Fruit fly (Drosophila melanogaster) whole organism, embryonic: ENCODE results near the gene ind.
A peak's percentile ranks its signal among the peaks of the same experiment; 100 is the strongest.

ENCODE experiments used
- Ada2b ChIP-seq: fragments of 200-800 bp; sonication (Bioruptor generic); IDR thresholded peaks from 2 replicates; pipeline ENCODE4 v1.3.6; 2022; ENCODE audit warnings: missing biosample characterization, missing genetic modification characterization
- Atf6 ChIP-seq: fragments of 200-800 bp; sonication (Bioruptor generic); IDR thresholded peaks from 2 replicates; pipeline ENCODE4 v1.3.6; 2022; ENCODE audit warnings: missing biosample characterization, missing genetic modification characterization
- CG10147 ChIP-seq: fragments of 200-800 bp; sonication (Bioruptor generic); optimal IDR thresholded peaks from 2 replicates; lab custom pipeline; 2019; ENCODE audit warnings: missing biosample characterization, mild to moderate bottlenecking, missing genetic modification characterization, moderate library complexity
- CG10267 ChIP-seq: fragments of 200-800 bp; sonication (Bioruptor generic); optimal IDR thresholded peaks from 2 replicates; lab custom pipeline; 2018; ENCODE audit warnings: missing biosample characterization, mild to moderate bottlenecking, missing genetic modification characterization, moderate library complexity
- CG10462 ChIP-seq: fragments of 200-800 bp; sonication (Bioruptor generic); optimal IDR thresholded peaks from 2 replicates; lab custom pipeline; 2016; ENCODE audit warnings: missing biosample characterization, missing genetic modification characterization
- CG13775 ChIP-seq: fragments of 200-800 bp; sonication (Bioruptor generic); optimal IDR thresholded peaks from 3 replicates; lab custom pipeline; 2017; ENCODE audit warnings: missing biosample characterization, mild to moderate bottlenecking, missing genetic modification characterization
- CG14710 ChIP-seq: fragments of 200-800 bp; sonication (Bioruptor generic); optimal IDR thresholded peaks from 3 replicates; lab custom pipeline; 2019; ENCODE audit warnings: missing biosample characterization, mild to moderate bottlenecking, missing genetic modification characterization, moderate library complexity
- CG14860 ChIP-seq: fragments of 200-800 bp; sonication (Bioruptor generic); IDR thresholded peaks from 3 replicates; pipeline ENCODE4 v1.3.6; 2022; ENCODE audit warnings: missing biosample characterization, missing genetic modification characterization; ENCODE audit not compliant: partially characterized antibody
- CG15011 ChIP-seq: fragments of 200-800 bp; sonication (Bioruptor generic); optimal IDR thresholded peaks from 3 replicates; lab custom pipeline; 2018; ENCODE audit warnings: missing biosample characterization, mild to moderate bottlenecking, missing genetic modification characterization
- CG17361 ChIP-seq: fragments of 200-800 bp; sonication (Bioruptor generic); IDR thresholded peaks from 3 replicates; pipeline ENCODE4 v1.3.6; 2022; ENCODE audit warnings: missing biosample characterization, missing genetic modification characterization
- CG17912 ChIP-seq: fragments of 200-800 bp; sonication (Bioruptor generic); optimal IDR thresholded peaks from 2 replicates; lab custom pipeline; 2018; ENCODE audit warnings: missing biosample characterization, mild to moderate bottlenecking, missing genetic modification characterization
- CG2120 ChIP-seq: fragments of 200-800 bp; sonication (Bioruptor generic); optimal IDR thresholded peaks from 3 replicates; lab custom pipeline; 2016; ENCODE audit warnings: missing biosample characterization, missing genetic modification characterization
- CG3407 ChIP-seq: fragments of 200-800 bp; sonication (Bioruptor generic); optimal IDR thresholded peaks from 2 replicates; lab custom pipeline; 2018; ENCODE audit warnings: missing biosample characterization, mild to moderate bottlenecking, missing genetic modification characterization
- CG34224 ChIP-seq: fragments of 200-800 bp; sonication (Bioruptor generic); IDR thresholded peaks from 3 replicates; pipeline ENCODE4 v1.3.6; 2022; ENCODE audit warnings: missing biosample characterization, missing genetic modification characterization; ENCODE audit not compliant: partially characterized antibody
- CG3995 ChIP-seq: fragments of 200-800 bp; sonication (Bioruptor generic); optimal IDR thresholded peaks from 3 replicates; lab custom pipeline; 2016; ENCODE audit warnings: missing biosample characterization, missing genetic modification characterization
- CG4820 ChIP-seq: fragments of 200-800 bp; sonication (Bioruptor generic); optimal IDR thresholded peaks from 3 replicates; lab custom pipeline; 2016; ENCODE audit warnings: missing biosample characterization, missing genetic modification characterization
- CG5245 ChIP-seq: fragments of 200-800 bp; sonication (Bioruptor generic); optimal IDR thresholded peaks from 3 replicates; lab custom pipeline; 2016; ENCODE audit warnings: missing biosample characterization, missing genetic modification characterization
- CG8944 ChIP-seq: fragments of 200-800 bp; sonication (Bioruptor generic); optimal IDR thresholded peaks from 3 replicates; lab custom pipeline; 2016; ENCODE audit warnings: missing biosample characterization, missing genetic modification characterization
- CG9797 ChIP-seq: fragments of 200-800 bp; sonication (Bioruptor generic); optimal IDR thresholded peaks from 3 replicates; lab custom pipeline; 2018; ENCODE audit warnings: missing biosample characterization, mild to moderate bottlenecking, missing genetic modification characterization
- CG9876 ChIP-seq: fragments of 200-800 bp; sonication (Bioruptor generic); optimal IDR thresholded peaks from 2 replicates; lab custom pipeline; 2016; ENCODE audit warnings: missing biosample characterization, missing genetic modification characterization
- Dll ChIP-seq: fragments of 200-800 bp; sonication (Bioruptor generic); IDR thresholded peaks from 4 replicates; pipeline ENCODE4 v1.3.6; 2022; ENCODE audit warnings: missing biosample characterization, missing genetic modification characterization; ENCODE audit not compliant: partially characterized antibody
- Dp ChIP-seq: fragments of 200-800 bp; sonication (Bioruptor generic); optimal IDR thresholded peaks from 2 replicates; lab custom pipeline; 2018; ENCODE audit warnings: missing biosample characterization, mild to moderate bottlenecking, missing genetic modification characterization, moderate library complexity
- Drgx ChIP-seq: fragments of 200-800 bp; sonication (Bioruptor generic); IDR thresholded peaks from 2 replicates; pipeline ENCODE4 v1.3.6; 2022; ENCODE audit warnings: missing biosample characterization, missing genetic modification characterization
- ERR ChIP-seq: fragments of 200-800 bp; sonication (Bioruptor generic); optimal IDR thresholded peaks from 2 replicates; lab custom pipeline; 2016; ENCODE audit warnings: missing biosample characterization, missing genetic modification characterization
- HHEX ChIP-seq: fragments of 200-800 bp; sonication (Bioruptor generic); optimal IDR thresholded peaks from 3 replicates; lab custom pipeline; 2017; ENCODE audit warnings: missing biosample characterization, mild to moderate bottlenecking, missing genetic modification characterization, missing genetic modification reagents
- HmgD ChIP-seq: fragments of 200-800 bp; sonication (Bioruptor generic); optimal IDR thresholded peaks from 3 replicates; lab custom pipeline; 2016; ENCODE audit warnings: missing biosample characterization, missing genetic modification characterization
- MESR4 ChIP-seq: fragments of 200-800 bp; sonication (Bioruptor generic); optimal IDR thresholded peaks from 2 replicates; lab custom pipeline; 2018; ENCODE audit warnings: missing biosample characterization, mild to moderate bottlenecking, missing genetic modification characterization, moderate library complexity
- NFAT ChIP-seq: fragments of 200-800 bp; sonication (Bioruptor generic); IDR thresholded peaks from 2 replicates; pipeline ENCODE4 v1.3.6; 2022; ENCODE audit warnings: missing biosample characterization, missing genetic modification characterization
- Neu2 ChIP-seq: fragments of 200-800 bp; sonication (Bioruptor generic); optimal IDR thresholded peaks from 3 replicates; lab custom pipeline; 2016; ENCODE audit warnings: missing biosample characterization, missing genetic modification characterization, borderline replicate concordance
- Rx ChIP-seq: fragments of 200-800 bp; sonication (Bioruptor generic); IDR thresholded peaks from 2 replicates; pipeline ENCODE4 v1.3.6; 2022; ENCODE audit warnings: missing biosample characterization, missing genetic modification characterization
- Six4 ChIP-seq: fragments of 200-800 bp; sonication (Bioruptor generic); optimal IDR thresholded peaks from 2 replicates; lab custom pipeline; 2016; ENCODE audit warnings: missing biosample characterization, missing genetic modification characterization
- ase ChIP-seq: fragments of 200-800 bp; sonication (Bioruptor generic); IDR thresholded peaks from 3 replicates; pipeline ENCODE4 v1.3.6; 2022; ENCODE audit warnings: missing biosample characterization, missing genetic modification characterization
- ato ChIP-seq: fragments of 200-800 bp; sonication (Bioruptor generic); IDR thresholded peaks from 2 replicates; pipeline ENCODE4 v1.3.6; 2022; ENCODE audit warnings: missing biosample characterization, missing genetic modification characterization; ENCODE audit not compliant: partially characterized antibody
- bab2 ChIP-seq: fragments of 200-800 bp; sonication (Bioruptor generic); optimal IDR thresholded peaks from 2 replicates; lab custom pipeline; 2016; ENCODE audit warnings: missing biosample characterization, missing genetic modification characterization
- corto ChIP-seq: fragments of 200-800 bp; sonication (Bioruptor generic); optimal IDR thresholded peaks from 2 replicates; lab custom pipeline; 2016; ENCODE audit warnings: missing biosample characterization, mild to moderate bottlenecking, missing genetic modification characterization, moderate library complexity
- dmrt99B ChIP-seq: fragments of 200-800 bp; sonication (Bioruptor generic); optimal IDR thresholded peaks from 2 replicates; lab custom pipeline; 2018; ENCODE audit warnings: missing biosample characterization, mild to moderate bottlenecking, missing genetic modification characterization, moderate library complexity
- eve ChIP-seq, 2 experiments: fragments of >200 bp; optimal IDR thresholded peaks; 2 replicates each; lab custom pipeline; 2017; ENCODE audit warnings: missing biosample characterization in 2 of 2, missing genetic modification characterization in 2 of 2
- ftz-f1 ChIP-seq: fragments of 200-800 bp; sonication (Bioruptor generic); optimal IDR thresholded peaks from 2 replicates; lab custom pipeline; 2016; ENCODE audit warnings: missing biosample characterization, missing genetic modification characterization
- fu2 ChIP-seq: fragments of 200-800 bp; sonication (Bioruptor generic); optimal IDR thresholded peaks from 2 replicates; lab custom pipeline; 2016; ENCODE audit warnings: missing biosample characterization, missing genetic modification characterization
- hth ChIP-seq: fragments of >200 bp; optimal IDR thresholded peaks from 2 replicates; lab custom pipeline; 2017; ENCODE audit warnings: inconsistent platforms
- maf-S ChIP-seq: fragments of 200-800 bp; sonication (Bioruptor generic); optimal IDR thresholded peaks from 2 replicates; lab custom pipeline; 2016; ENCODE audit warnings: missing biosample characterization, missing genetic modification characterization
- onecut ChIP-seq: fragments of 200-800 bp; sonication (Bioruptor generic); IDR thresholded peaks from 2 replicates; pipeline ENCODE4 v1.3.6; 2022; ENCODE audit warnings: missing biosample characterization, missing genetic modification characterization
- pan ChIP-seq, 4 experiments: fragments of >200 bp in 3 of 4; fragments of 200-800 bp in 1 of 4; sonication (Bioruptor generic) in 1 of 4; optimal IDR thresholded peaks in 3 of 4; IDR thresholded peaks in 1 of 4; 2 replicates each; pipeline versions ENCODE4 v1.3.6 to Lab custom; 2017 to 2022; ENCODE audit warnings: missing biosample characterization in 2 of 4, missing genetic modification characterization in 2 of 4, mixed read lengths in 1 of 4
- shn ChIP-seq: fragments of 200-800 bp; sonication (Bioruptor generic); optimal IDR thresholded peaks from 3 replicates; lab custom pipeline; 2016; ENCODE audit warnings: missing biosample characterization, missing genetic modification characterization
- sim ChIP-seq: fragments of 200-800 bp; sonication (Bioruptor generic); IDR thresholded peaks from 2 replicates; pipeline ENCODE4 v1.3.6; 2022; ENCODE audit warnings: missing biosample characterization, missing genetic modification characterization
- stwl ChIP-seq: fragments of 200-800 bp; sonication (Bioruptor generic); optimal IDR thresholded peaks from 3 replicates; lab custom pipeline; 2018; ENCODE audit warnings: missing biosample characterization, mild to moderate bottlenecking, missing genetic modification characterization, moderate library complexity
- tin ChIP-seq: fragments of 200-800 bp; sonication (Bioruptor generic); optimal IDR thresholded peaks from 3 replicates; lab custom pipeline; 2016; ENCODE audit warnings: missing biosample characterization, missing genetic modification characterization
- trem ChIP-seq: fragments of 200-800 bp; optimal IDR thresholded peaks from 3 replicates; lab custom pipeline; 2019; ENCODE audit warnings: missing biosample characterization, mild to moderate bottlenecking, missing genetic modification characterization, moderate library complexity
- vnd ChIP-seq: fragments of 200-800 bp; sonication (Bioruptor generic); IDR thresholded peaks from 3 replicates; pipeline ENCODE4 v1.3.6; 2022; ENCODE audit warnings: missing biosample characterization, missing genetic modification characterization; ENCODE audit not compliant: partially characterized antibody

The ind gene

dm6 chr3L:14999284-15000019, 44.3 kb downstream of the ind start, which contains the start of the genes mRpL39 and Prosbeta2 (continued):
- TF ChIP-seq NFAT, result peak; percentile 58; the same call in 1 of the 2 replicates
- TF ChIP-seq pan (optimal IDR thresholded peaks at IDR 0.05; lab: Kevin White, UChicago), result no peak
- peak in 1 of 2 experiments; percentile 78 for TF ChIP-seq pan (GFP tag; optimal IDR thresholded peaks at IDR 0.05 in 1 of 2, IDR thresholded peaks at IDR 0.05 in 1 of 2)
- peak; percentile 86 for TF ChIP-seq ato (GFP tag; lab: Robert Waterston, UW)
- no peak for TF ChIP-seq HHEX (GFP tag; lab: Kevin White, UChicago)
- no peak for TF ChIP-seq CG3407 (GFP tag; lab: Kevin White, UChicago)
- no peak for TF ChIP-seq CG15011 (GFP tag; lab: Kevin White, UChicago)
- TF ChIP-seq CG17912 (GFP tag; lab: Kevin White, UChicago), result no peak
- TF ChIP-seq CG17361 (GFP tag; lab: Robert Waterston, UW), result peak; percentile 87
- peak; percentile 60 for TF ChIP-seq Six4
- no peak for TF ChIP-seq Drgx
- peak; percentile 64; the same call in 1 of the 3 replicates for TF ChIP-seq ase
- no peak for TF ChIP-seq fu2 (GFP tag; lab: Kevin White, UChicago)
- peak; percentile 99 for TF ChIP-seq Dll (GFP tag; lab: Robert Waterston, UW)
- no peak for TF ChIP-seq CG9876 (GFP tag; lab: Kevin White, UChicago)
- TF ChIP-seq Neu2 (GFP tag; lab: Kevin White, UChicago), result no peak
- no peak for TF ChIP-seq Dp (GFP tag; lab: Kevin White, UChicago)
- TF ChIP-seq CG14860 (GFP tag; lab: Robert Waterston, UW), result peak; percentile 98
- TF ChIP-seq Atf6 (GFP tag; lab: Robert Waterston, UW), result peak; percentile 54
- TF ChIP-seq vnd (GFP tag; lab: Robert Waterston, UW), result peak; percentile 98
- TF ChIP-seq CG34224, result peak; percentile 81
- TF ChIP-seq eve (GFP tag; optimal IDR thresholded peaks at IDR 0.05; lab: Kevin White, UChicago), result no peak
- peak; percentile 40 for TF ChIP-seq CG3995 (GFP tag; lab: Kevin White, UChicago)
- TF ChIP-seq CG2120 (GFP tag; lab: Kevin White, UChicago), result no peak
- TF ChIP-seq corto (GFP tag; lab: Kevin White, UChicago), result no peak
- TF ChIP-seq stwl, result peak; percentile 68
- TF ChIP-seq MESR4 (GFP tag; lab: Kevin White, UChicago), result peak; percentile 33
- peak; percentile 65 for TF ChIP-seq tin
- TF ChIP-seq CG4820 (GFP tag; lab: Kevin White, UChicago), result peak; percentile 29
- TF ChIP-seq CG10267 (tag; lab: Kevin White, UChicago), result peak; percentile 76
- no peak for TF ChIP-seq CG9797 (GFP tag; lab: Kevin White, UChicago)
- TF ChIP-seq sim (GFP tag; lab: Robert Waterston, UW), result no peak
- TF ChIP-seq dmrt99B (tag; lab: Kevin White, UChicago), result peak; percentile 70
- peak; percentile 47 for TF ChIP-seq CG5245 (GFP tag; lab: Kevin White, UChicago)
- TF ChIP-seq CG10147 (GFP tag; lab: Kevin White, UChicago), result peak; percentile 73
- TF ChIP-seq onecut (GFP tag; lab: Robert Waterston, UW), result no peak
- peak; percentile 56 for TF ChIP-seq Ada2b
- TF ChIP-seq shn (GFP tag; lab: Kevin White, UChicago), result no peak
- no peak for TF ChIP-seq bab2 (GFP tag; lab: Kevin White, UChicago)
- TF ChIP-seq trem (tag; lab: Kevin White, UChicago), result no peak
- 0 out of 2 replicates have a peak, but pooled peaks have one; percentile 27 for TF ChIP-seq Rx (GFP tag; lab: Robert Waterston, UW)
- no peak for TF ChIP-seq ftz-f1 (GFP tag; lab: Kevin White, UChicago)
- peak; percentile 90 for TF ChIP-seq CG14710 (tag; lab: Kevin White, UChicago)
- no peak for TF ChIP-seq hth (lab: Kevin White, UChicago)
- no peak for TF ChIP-seq CG13775 (GFP tag; lab: Kevin White, UChicago)
- no peak for TF ChIP-seq CG10462
- no peak for TF ChIP-seq CG8944 (GFP tag; lab: Kevin White, UChicago)
- TF ChIP-seq ERR (GFP tag; lab: Kevin White, UChicago), result no peak
- no peak for TF ChIP-seq maf-S (GFP tag; lab: Kevin White, UChicago)
- TF ChIP-seq HmgD, result no peak
